Fruit fly (Drosophila melanogaster): ENCODE results near the gene gdrd.

- TF ChIP-seq CG6163 (GFP tag; IDR thresholded peaks at IDR 0.05) (no peak), CG16779 (tag; optimal IDR thresholded peaks at IDR 0.05) (no peak), Met (GFP tag; optimal IDR thresholded peaks at IDR 0.05) (no peak), fd85E (GFP tag; optimal IDR thresholded peaks at IDR 0.05) (no peak), cyc (GFP tag; optimal IDR thresholded peaks at IDR 0.05) (no peak), fd59A (GFP tag; optimal IDR thresholded peaks at IDR 0.05) (no peak), OdsH (GFP tag; optimal IDR thresholded peaks at IDR 0.05) (no peak), CG32006 (GFP tag; optimal IDR thresholded peaks at IDR 0.05) (no peak), Ets96B (tag; optimal IDR thresholded peaks at IDR 0.05) (no peak), CG6854 (GFP tag; optimal IDR thresholded peaks at IDR 0.05) (no peak)
Observed at dm6 chr3L:14705164-14705563, 14.0 kb downstream of the gdrd start, which contains the start of gene CG13476.
